Fruit fly (Drosophila melanogaster) S2 (cell line): ENCODE data around the gene CG33269.

Experiments used
- CG8478 ChIP-seq: fragments of >200 bp; optimal IDR thresholded peaks from 2 replicates; lab custom pipeline; 2018
- CTCF ChIP-seq, 2 experiments: fragments of >200 bp; optimal IDR thresholded peaks; 2 replicates each; lab custom pipeline; 2018

DNA sequence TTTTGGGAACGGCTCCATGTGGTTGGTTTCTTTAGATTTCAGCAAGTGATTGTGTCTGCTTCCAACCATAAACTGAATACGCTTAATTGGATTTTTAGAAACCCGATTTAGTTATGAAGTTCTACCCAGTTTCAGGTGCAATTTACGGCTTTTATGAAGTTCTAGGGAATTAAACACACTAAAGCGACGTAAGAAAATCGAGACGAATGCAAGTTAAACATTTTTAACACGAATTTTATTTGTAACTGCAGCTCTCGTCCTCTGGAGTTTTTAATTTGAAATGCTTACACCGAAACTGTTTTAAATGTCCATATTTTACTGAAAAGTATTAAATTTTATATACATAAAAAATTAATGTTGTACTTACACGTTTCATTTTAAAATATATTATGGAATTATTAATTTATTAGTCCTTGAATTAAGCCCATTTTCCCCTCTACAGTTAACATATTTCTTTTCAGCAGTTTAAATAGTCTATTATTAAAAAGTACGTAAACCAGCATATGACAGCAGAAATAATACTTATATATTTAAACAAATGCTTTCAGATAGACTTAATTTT is 17.9 kb downstream of the CG33269 start, which contains the start of the genes CG46412 and CG33267:
- TF ChIP-seq CG8478 (lab: Kevin White, UChicago) (no peak), CTCF (optimal IDR thresholded peaks at IDR 0.05; lab: Kevin White, UChicago) (no peak)
